Fruit fly (Drosophila melanogaster) whole organism, wandering third instar larva: ENCODE data around the gene CG11920.

Source experiments
- Abd-B ChIP-seq: fragments of >200 bp; optimal IDR thresholded peaks from 2 replicates; lab custom pipeline; 2017; ENCODE audit warnings: missing biosample characterization, missing genetic modification characterization
- CG32264 ChIP-seq: fragments of 200-800 bp; sonication (Bioruptor generic); optimal IDR thresholded peaks from 2 replicates; lab custom pipeline; 2016; ENCODE audit warnings: missing biosample characterization, missing genetic modification characterization
- CG9705 ChIP-seq: fragments of 200-800 bp; sonication (Bioruptor generic); optimal IDR thresholded peaks from 2 replicates; lab custom pipeline; 2018; ENCODE audit warnings: missing biosample characterization, mild to moderate bottlenecking, missing genetic modification characterization
- CrebA ChIP-seq: fragments of 200-800 bp; sonication (Bioruptor generic); optimal IDR thresholded peaks from 2 replicates; lab custom pipeline; 2016; ENCODE audit warnings: missing biosample characterization, mild to moderate bottlenecking, missing genetic modification characterization, borderline replicate concordance
- Dfd ChIP-seq: fragments of >200 bp; optimal IDR thresholded peaks from 2 replicates; lab custom pipeline; 2017; ENCODE audit warnings: missing biosample characterization, missing genetic modification characterization
- Dif ChIP-seq: fragments of 200-275, 200-300 bp; sonication (Bioruptor generic); optimal IDR thresholded peaks from 2 replicates; lab custom pipeline; 2018; ENCODE audit warnings: missing biosample characterization, missing genetic modification characterization; ENCODE audit not compliant: partially characterized antibody
- GATAd ChIP-seq: sonication (Bioruptor generic); optimal IDR thresholded peaks from 2 replicates; lab custom pipeline; 2016; ENCODE audit warnings: missing biosample characterization, missing genetic modification characterization
- HLH106 ChIP-seq: fragments of 200-800 bp; optimal IDR thresholded peaks from 3 replicates; lab custom pipeline; 2019; ENCODE audit warnings: missing biosample characterization, mild to moderate bottlenecking, missing genetic modification characterization, moderate library complexity
- Hnf4 ChIP-seq: fragments of 200-800 bp; sonication (Bioruptor generic); optimal IDR thresholded peaks from 2 replicates; lab custom pipeline; 2016; ENCODE audit warnings: missing biosample characterization, mild to moderate bottlenecking, missing genetic modification characterization
- Hr78 ChIP-seq: fragments of >200 bp; optimal IDR thresholded peaks from 2 replicates; lab custom pipeline; 2017; ENCODE audit warnings: missing biosample characterization, missing genetic modification characterization
- Hr83 ChIP-seq: fragments of 200-300 bp; sonication (Bioruptor generic); optimal IDR thresholded peaks from 2 replicates; lab custom pipeline; 2016; ENCODE audit warnings: missing biosample characterization, mild to moderate bottlenecking, missing genetic modification characterization, moderate library complexity; ENCODE audit not compliant: poor library complexity, severe bottlenecking
- Jra ChIP-seq: sonication (Bioruptor generic); optimal IDR thresholded peaks from 2 replicates; lab custom pipeline; 2016; ENCODE audit warnings: missing biosample characterization, missing genetic modification characterization
- Mio ChIP-seq: sonication (Bioruptor generic); optimal IDR thresholded peaks from 2 replicates; lab custom pipeline; 2016; ENCODE audit warnings: missing biosample characterization, missing genetic modification characterization
- Myc ChIP-seq: fragments of >200 bp; optimal IDR thresholded peaks from 2 replicates; lab custom pipeline; 2017
- N ChIP-seq: fragments of >200 bp; optimal IDR thresholded peaks from 2 replicates; lab custom pipeline; 2018; ENCODE audit warnings: missing biosample characterization, missing external identifiers, missing genetic modification characterization
- OdsH ChIP-seq: fragments of 200-800 bp; sonication (Bioruptor generic); optimal IDR thresholded peaks from 2 replicates; lab custom pipeline; 2016; ENCODE audit warnings: missing biosample characterization, mild to moderate bottlenecking, missing genetic modification characterization
- Rel ChIP-seq, 2 experiments: fragments of 200-800 bp; sonication (Bioruptor generic) in 1 of 2; optimal IDR thresholded peaks; 2 replicates in 1 of 2; 3 replicates in 1 of 2; lab custom pipeline; 2016 to 2019; ENCODE audit warnings: mild to moderate bottlenecking in 2 of 2, missing biosample characterization in 2 of 2, missing genetic modification characterization in 2 of 2, moderate library complexity in 1 of 2
- Sp1 ChIP-seq: fragments of 200-800 bp; sonication (Bioruptor generic); optimal IDR thresholded peaks from 3 replicates; lab custom pipeline; 2019; ENCODE audit warnings: missing biosample characterization, mild to moderate bottlenecking, missing genetic modification characterization, moderate library complexity
- Vsx2 ChIP-seq: fragments of 200-300, 225-300 bp; sonication (Bioruptor generic); optimal IDR thresholded peaks from 2 replicates; lab custom pipeline; 2018; ENCODE audit warnings: missing biosample characterization, missing genetic modification characterization; ENCODE audit not compliant: partially characterized antibody
- br ChIP-seq: fragments of 200-800 bp; sonication (Bioruptor generic); optimal IDR thresholded peaks from 2 replicates; lab custom pipeline; 2016; ENCODE audit warnings: missing biosample characterization, missing genetic modification characterization
- brk ChIP-seq: fragments of 200-800 bp; sonication (Bioruptor generic); optimal IDR thresholded peaks from 2 replicates; lab custom pipeline; 2016; ENCODE audit warnings: missing biosample characterization, mild to moderate bottlenecking, missing genetic modification characterization
- dl ChIP-seq, 2 experiments: fragments of 175-275, 200-275 bp in 1 of 2; fragments of 200-275 bp in 1 of 2; sonication (Bioruptor generic); optimal IDR thresholded peaks; lab custom pipeline; 2018; ENCODE audit warnings: mild to moderate bottlenecking in 2 of 2, missing biosample characterization in 2 of 2, missing genetic modification characterization in 2 of 2, moderate library complexity in 2 of 2; ENCODE audit not compliant: partially characterized antibody in 2 of 2, insufficient read depth in 1 of 2
- dmrt93B ChIP-seq: fragments of 200-800 bp; sonication (Bioruptor generic); optimal IDR thresholded peaks from 2 replicates; lab custom pipeline; 2018; ENCODE audit warnings: missing biosample characterization, mild to moderate bottlenecking, missing genetic modification characterization
- dsf ChIP-seq: sonication (Bioruptor generic); optimal IDR thresholded peaks from 2 replicates; lab custom pipeline; 2016; ENCODE audit warnings: missing biosample characterization, missing genetic modification characterization, borderline replicate concordance
- ey ChIP-seq: fragments of 200-800 bp; sonication (Bioruptor generic); optimal IDR thresholded peaks from 2 replicates; lab custom pipeline; 2016; ENCODE audit warnings: missing biosample characterization, missing genetic modification characterization
- foxo ChIP-seq, 2 experiments: fragments of 200-800 bp; sonication (Bioruptor generic); optimal IDR thresholded peaks; 2 replicates in 1 of 2; 3 replicates in 1 of 2; lab custom pipeline; 2016 to 2017; ENCODE audit warnings: missing biosample characterization in 2 of 2, missing genetic modification characterization in 2 of 2
- fru ChIP-seq: fragments of 200-800 bp; sonication (Bioruptor generic); optimal IDR thresholded peaks from 3 replicates; lab custom pipeline; 2016; ENCODE audit warnings: missing biosample characterization, mild to moderate bottlenecking, missing genetic modification characterization
- h ChIP-seq: fragments of 200-800 bp; sonication (Bioruptor generic); optimal IDR thresholded peaks from 3 replicates; lab custom pipeline; 2016; ENCODE audit warnings: missing biosample characterization, mild to moderate bottlenecking, missing genetic modification characterization
- jim ChIP-seq: fragments of 175-275, 200-325 bp; sonication (Bioruptor generic); optimal IDR thresholded peaks from 2 replicates; lab custom pipeline; 2016; ENCODE audit warnings: missing biosample characterization, mild to moderate bottlenecking, missing genetic modification characterization
- lola ChIP-seq: fragments of >200 bp; optimal IDR thresholded peaks from 2 replicates; lab custom pipeline; 2017; ENCODE audit warnings: missing biosample characterization, missing genetic modification characterization
- pan ChIP-seq: fragments of >200 bp; optimal IDR thresholded peaks from 2 replicates; lab custom pipeline; 2017
- psq ChIP-seq: fragments of 200-800 bp; sonication (Bioruptor generic); optimal IDR thresholded peaks from 3 replicates; lab custom pipeline; 2017; ENCODE audit warnings: missing biosample characterization, mild to moderate bottlenecking, missing genetic modification characterization, moderate library complexity
- rgr ChIP-seq: fragments of 200-800 bp; sonication (Bioruptor generic); optimal IDR thresholded peaks from 3 replicates; lab custom pipeline; 2016; ENCODE audit warnings: missing biosample characterization, mild to moderate bottlenecking, missing genetic modification characterization
- sage ChIP-seq: fragments of 200-800 bp; sonication (Bioruptor generic); optimal IDR thresholded peaks from 2 replicates; lab custom pipeline; 2016; ENCODE audit warnings: missing biosample characterization, mild to moderate bottlenecking, missing genetic modification characterization
- sv ChIP-seq: fragments of 200-800 bp; sonication (Bioruptor generic); optimal IDR thresholded peaks from 3 replicates; lab custom pipeline; 2016; ENCODE audit warnings: missing biosample characterization, missing genetic modification characterization
- tai ChIP-seq: sonication (Bioruptor generic); optimal IDR thresholded peaks from 2 replicates; lab custom pipeline; 2016; ENCODE audit warnings: missing biosample characterization, missing genetic modification characterization
- usp ChIP-seq: fragments of >200 bp; optimal IDR thresholded peaks from 2 replicates; lab custom pipeline; 2017; ENCODE audit warnings: missing biosample characterization, missing genetic modification characterization
- woc ChIP-seq: sonication (Bioruptor generic); optimal IDR thresholded peaks from 2 replicates; lab custom pipeline; 2016; ENCODE audit warnings: missing biosample characterization, mild to moderate bottlenecking, missing genetic modification characterization

CG11920 gene

dm6 chr3R:25027281-25028219 lies 47.1 kb upstream of the CG11920 start:
- TF ChIP-seq Hr78 (GFP tag; lab: Kevin White, UChicago) (no peak), GATAd (GFP tag; lab: Kevin White, UChicago) (no peak), tai (GFP tag; lab: Kevin White, UChicago) (no peak), sv (GFP tag; lab: Kevin White, UChicago) (no peak), Abd-B (GFP tag; lab: Kevin White, UChicago) (no peak), jim (no peak), HLH106 (no peak), foxo (GFP tag; optimal IDR thresholded peaks at IDR 0.05; lab: Kevin White, UChicago) (peak; percentile 72 to 81), Sp1 (peak; percentile 79), usp (GFP tag; lab: Kevin White, UChicago) (no peak), CrebA (GFP tag; lab: Kevin White, UChicago) (no peak), N (GFP tag; lab: Kevin White, UChicago) (no peak), Jra (GFP tag; lab: Kevin White, UChicago) (peak; percentile 50), Hnf4 (GFP tag; lab: Kevin White, UChicago) (no peak), OdsH (peak; percentile 71), Vsx2 (GFP tag; lab: Kevin White, UChicago) (no peak), dl (GFP tag; optimal IDR thresholded peaks at IDR 0.05; lab: Kevin White, UChicago; ENCODE audit: insufficient read depth in 1 of 2, partially characterized antibody in 2 of 2) (no peak), psq (GFP tag; lab: Kevin White, UChicago) (peak; percentile 60), ey (GFP tag; lab: Kevin White, UChicago) (peak; percentile 72), sage (no peak), dmrt93B (no peak), fru (GFP tag; lab: Kevin White, UChicago) (no peak), Hr83 (GFP tag; lab: Kevin White, UChicago) (peak; percentile 8), h (GFP tag; lab: Kevin White, UChicago) (peak; percentile 77), CG32264 (GFP tag; lab: Kevin White, UChicago) (peak; percentile 79), brk (no peak), Dif (peak; percentile 45), Rel (GFP tag; optimal IDR thresholded peaks at IDR 0.05; lab: Kevin White, UChicago) (no peak), Rel (tag; optimal IDR thresholded peaks at IDR 0.05; lab: Kevin White, UChicago) (peak; percentile 13), rgr (GFP tag; lab: Kevin White, UChicago) (peak; percentile 69), Dfd (GFP tag; lab: Kevin White, UChicago) (no peak), dsf (GFP tag; lab: Kevin White, UChicago) (no peak), Myc (no peak), woc (GFP tag; lab: Kevin White, UChicago) (no peak), Mio (GFP tag; lab: Kevin White, UChicago) (peak; percentile 39), br (GFP tag; lab: Kevin White, UChicago) (no peak), lola (GFP tag; lab: Kevin White, UChicago) (no peak), pan (lab: Kevin White, UChicago) (no peak), CG9705 (GFP tag; lab: Kevin White, UChicago) (peak; percentile 2)

dm6 chr3R:25032686-25033085 lies 42.0 kb upstream of the CG11920 start:
- TF ChIP-seq lola (GFP tag; lab: Kevin White, UChicago): no peak
- TF ChIP-seq sage: no peak
- TF ChIP-seq brk: no peak
- no peak for TF ChIP-seq CG9705 (GFP tag; lab: Kevin White, UChicago)
- TF ChIP-seq CG32264 (GFP tag; lab: Kevin White, UChicago): no peak
- no peak for TF ChIP-seq Vsx2 (GFP tag; lab: Kevin White, UChicago)
- TF ChIP-seq pan (lab: Kevin White, UChicago): no peak
- TF ChIP-seq HLH106: no peak
- no peak for TF ChIP-seq Abd-B (GFP tag; lab: Kevin White, UChicago)
- no peak for TF ChIP-seq fru (GFP tag; lab: Kevin White, UChicago)
- no peak for TF ChIP-seq psq (GFP tag; lab: Kevin White, UChicago)
- TF ChIP-seq dmrt93B: no peak
